Worm (Caenorhabditis elegans) whole organism, young adult: ENCODE data around the gene comt-3.
"Not testable (repeated sequence)": the region's sequence is repeated elsewhere in the genome, so short reads cannot be mapped to it uniquely, and the experiment has no call there.

ENCODE experiments used
- B0019.2 ChIP-seq: fragments of 200-800 bp; sonication (Bioruptor generic); conservative IDR thresholded peaks from 2 replicates; pipeline ENCODE4 v1.3.6; 2022; ENCODE audit warnings: missing genetic modification reagents, missing genetic modification characterization, missing compliant biosample characterization
- efl-1 ChIP-seq: fragments of 150-350 bp; optimal IDR thresholded peaks from 2 replicates; lab custom pipeline; 2014; ENCODE audit warnings: missing biosample characterization, missing genetic modification reagents, missing genetic modification characterization
- nhr-27 ChIP-seq: fragments of 200-800 bp; sonication (Bioruptor generic); optimal IDR thresholded peaks from 2 replicates; lab custom pipeline; 2018; ENCODE audit warnings: mild to moderate bottlenecking, missing genetic modification characterization, moderate library complexity, missing compliant biosample characterization

DNA sequence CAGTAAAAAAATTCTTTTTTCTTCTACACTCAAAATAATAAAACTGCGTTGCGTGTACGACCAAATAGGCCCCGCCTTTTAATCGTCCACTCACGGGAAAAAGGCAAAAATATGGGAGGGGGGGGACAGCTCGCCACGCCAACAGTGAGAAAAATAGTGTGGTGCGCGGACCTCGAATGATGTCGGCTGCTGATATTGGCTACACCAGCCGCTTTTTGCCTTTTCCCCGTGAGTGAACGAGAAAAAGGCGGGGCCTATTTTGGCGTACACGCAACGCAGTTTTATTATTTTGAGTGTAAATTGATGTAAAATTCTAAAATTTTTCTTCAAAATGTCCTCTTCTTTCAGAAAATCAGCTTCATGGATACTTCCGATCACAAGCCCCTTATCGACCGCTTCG lies 33.0 kb downstream of the comt-3 start, which contains the start of gene ztf-28:
- not testable (repeated sequence) for TF ChIP-seq efl-1 (GFP tag; lab: Kevin White, UChicago); nhr-27 (tag; lab: Kevin White, UChicago); B0019.2
